Worm (Caenorhabditis elegans) whole organism, late embryonic: Measurements from ENCODE around the gene taf-12.

Experiments
- C08G9.2 ChIP-seq: sonication (generic microtip); optimal IDR thresholded peaks from 2 replicates; lab custom pipeline; 2016; ENCODE audit warnings: mild to moderate bottlenecking, missing genetic modification characterization, moderate library complexity, missing compliant biosample characterization
- K02D7.2 ChIP-seq: sonication (generic microtip); optimal IDR thresholded peaks from 2 replicates; lab custom pipeline; 2017; ENCODE audit warnings: mild to moderate bottlenecking, missing genetic modification characterization, missing compliant biosample characterization
- K09A11.1 ChIP-seq: sonication (generic microtip); optimal IDR thresholded peaks from 2 replicates; lab custom pipeline; 2017; ENCODE audit warnings: antibody characterized with exemption, mild to moderate bottlenecking, missing genetic modification characterization, missing compliant biosample characterization; ENCODE audit not compliant: insufficient read depth
- T23F11.4 ChIP-seq: fragments of 200-800 bp; sonication (Bioruptor generic); optimal IDR thresholded peaks from 2 replicates; lab custom pipeline; 2018; ENCODE audit warnings: mild to moderate bottlenecking, missing genetic modification characterization, missing compliant biosample characterization
- Y22D7AL.16 ChIP-seq: sonication (generic microtip); optimal IDR thresholded peaks from 2 replicates; lab custom pipeline; 2016; ENCODE audit warnings: missing genetic modification characterization, missing compliant biosample characterization
- ama-1 ChIP-seq: fragments of 150-350 bp; optimal IDR thresholded peaks from 2 replicates; lab custom pipeline; 2014
- ceh-18 ChIP-seq: sonication (generic microtip); optimal IDR thresholded peaks from 2 replicates; lab custom pipeline; 2016; ENCODE audit warnings: missing genetic modification characterization, missing compliant biosample characterization
- ceh-24 ChIP-seq: sonication (generic microtip); optimal IDR thresholded peaks from 2 replicates; lab custom pipeline; 2016; ENCODE audit warnings: mild to moderate bottlenecking, missing genetic modification characterization, missing compliant biosample characterization
- ceh-30 ChIP-seq: fragments of 150-350 bp; optimal IDR thresholded peaks from 2 replicates; lab custom pipeline; 2014; ENCODE audit warnings: missing biosample characterization, missing genetic modification characterization
- ceh-31 ChIP-seq: sonication (generic microtip); optimal IDR thresholded peaks from 2 replicates; lab custom pipeline; 2016; ENCODE audit warnings: missing genetic modification characterization, missing compliant biosample characterization
- ceh-6 ChIP-seq: fragments of 200-800 bp; sonication (Bioruptor generic); optimal IDR thresholded peaks from 2 replicates; lab custom pipeline; 2018; ENCODE audit warnings: mild to moderate bottlenecking, missing genetic modification characterization, missing compliant biosample characterization
- ceh-9 ChIP-seq: sonication (generic microtip); optimal IDR thresholded peaks from 2 replicates; lab custom pipeline; 2016; ENCODE audit warnings: mild to moderate bottlenecking, missing genetic modification characterization, inconsistent platforms, missing compliant biosample characterization
- dmd-4 ChIP-seq: sonication (generic microtip); optimal IDR thresholded peaks from 2 replicates; lab custom pipeline; 2016; ENCODE audit warnings: borderline replicate concordance, missing genetic modification characterization, missing compliant biosample characterization
- fax-1 ChIP-seq: sonication (generic microtip); optimal IDR thresholded peaks from 2 replicates; lab custom pipeline; 2016; ENCODE audit warnings: missing genotype, missing genetic modification characterization, missing compliant biosample characterization
- fkh-10 ChIP-seq: fragments of 150-350 bp; optimal IDR thresholded peaks from 2 replicates; lab custom pipeline; 2014; ENCODE audit warnings: missing biosample characterization, missing genetic modification reagents, missing genetic modification characterization
- fkh-6 ChIP-seq: sonication (generic microtip); optimal IDR thresholded peaks from 2 replicates; lab custom pipeline; 2016; ENCODE audit warnings: missing genetic modification characterization, missing compliant biosample characterization
- hlh-13 ChIP-seq: fragments of 200-800 bp; sonication (Bioruptor generic); optimal IDR thresholded peaks from 2 replicates; lab custom pipeline; 2018; ENCODE audit warnings: mild to moderate bottlenecking, missing genetic modification characterization, missing compliant biosample characterization
- hlh-6 ChIP-seq: sonication (generic microtip); optimal IDR thresholded peaks from 2 replicates; lab custom pipeline; 2016; ENCODE audit warnings: missing genotype, missing genetic modification characterization, missing compliant biosample characterization
- hlh-8 ChIP-seq: sonication (generic microtip); optimal IDR thresholded peaks from 2 replicates; lab custom pipeline; 2016; ENCODE audit warnings: missing genotype, missing genetic modification characterization, missing compliant biosample characterization
- lim-6 ChIP-seq: sonication (generic microtip); optimal IDR thresholded peaks from 2 replicates; lab custom pipeline; 2016; ENCODE audit warnings: missing genetic modification characterization, missing compliant biosample characterization
- madf-2 ChIP-seq: sonication (generic microtip); optimal IDR thresholded peaks from 2 replicates; lab custom pipeline; 2017; ENCODE audit warnings: missing genetic modification characterization, missing compliant biosample characterization
- nfya-1 ChIP-seq: sonication (generic microtip); optimal IDR thresholded peaks from 2 replicates; lab custom pipeline; 2017; ENCODE audit warnings: missing genetic modification characterization, mild to moderate bottlenecking, missing compliant biosample characterization, antibody characterized with exemption, moderate library complexity
- nhr-11 ChIP-seq: fragments of 150-350 bp; optimal IDR thresholded peaks from 2 replicates; lab custom pipeline; 2014; ENCODE audit warnings: missing biosample characterization, missing genetic modification characterization
- pha-2 ChIP-seq: sonication (generic microtip); optimal IDR thresholded peaks from 2 replicates; lab custom pipeline; 2017; ENCODE audit warnings: mild to moderate bottlenecking, missing genetic modification characterization, missing compliant biosample characterization
- pros-1 ChIP-seq: fragments of 150-350 bp; optimal IDR thresholded peaks from 2 replicates; lab custom pipeline; 2014; ENCODE audit warnings: missing biosample characterization, missing genetic modification reagents, missing genetic modification characterization
- ref-2 ChIP-seq: sonication (generic microtip); optimal IDR thresholded peaks from 2 replicates; lab custom pipeline; 2016; ENCODE audit warnings: missing genetic modification characterization, missing compliant biosample characterization
- rnt-1 ChIP-seq: sonication (generic microtip); optimal IDR thresholded peaks from 2 replicates; lab custom pipeline; 2016; ENCODE audit warnings: missing genetic modification characterization, missing compliant biosample characterization
- unc-3 ChIP-seq, 2 experiments: fragments of 200-800 bp in 1 of 2; sonication (Bioruptor generic) in 1 of 2; sonication (generic microtip) in 1 of 2; conservative IDR thresholded peaks in 1 of 2; optimal IDR thresholded peaks in 1 of 2; 2 replicates each; pipeline versions ENCODE4 v1.3.6 to Lab custom; 2016 to 2022; ENCODE audit warnings: missing compliant biosample characterization in 2 of 2, missing genetic modification characterization in 2 of 2, missing genetic modification reagents in 1 of 2
- unc-86 ChIP-seq: sonication (generic microtip); optimal IDR thresholded peaks from 2 replicates; lab custom pipeline; 2016; ENCODE audit warnings: missing genetic modification characterization, missing compliant biosample characterization
- zip-5 ChIP-seq: sonication (generic microtip); optimal IDR thresholded peaks from 2 replicates; lab custom pipeline; 2016; ENCODE audit warnings: missing genetic modification characterization, missing compliant biosample characterization

Gene taf-12

DNA sequence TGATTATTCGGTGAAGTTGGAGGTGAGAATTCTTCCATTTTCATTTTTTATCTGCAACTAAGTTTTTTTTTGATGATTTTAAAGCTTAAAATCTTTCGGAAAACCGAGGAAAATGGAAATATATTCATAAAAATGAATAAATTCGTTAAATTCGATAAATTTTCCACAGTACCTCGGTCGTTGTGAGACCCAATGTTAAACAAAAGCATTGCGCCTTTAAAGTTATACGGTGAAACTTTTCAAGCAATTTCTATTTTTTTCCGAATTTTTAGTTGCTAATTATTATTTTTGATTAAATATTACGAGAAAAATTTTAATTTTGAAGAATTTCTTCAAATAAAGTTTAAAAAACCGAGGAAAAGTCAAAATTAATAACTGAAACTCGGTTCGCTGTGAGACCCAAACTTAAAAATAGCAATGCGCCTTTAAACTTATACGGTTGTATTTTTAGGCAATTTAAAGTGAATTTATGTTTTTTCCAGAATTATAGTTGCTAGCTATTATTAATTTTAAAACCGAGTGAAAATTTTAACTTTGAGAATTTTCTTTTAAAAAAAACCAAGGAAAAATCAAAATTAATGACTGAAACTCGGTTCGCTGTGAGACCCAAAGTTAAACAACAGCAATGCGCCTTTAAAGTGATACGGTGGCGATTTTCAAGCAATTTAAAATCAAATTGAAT, at the start of gene taf-12:
Gene taf-12, minus strand, starts transcription at position 51 of the 682 bp plus-strand sequence.
- TF ChIP-seq ceh-30 (no peak), ceh-6 (GFP tag; lab: Kevin White, UChicago) (no peak), ama-1 (no peak)

DNA sequence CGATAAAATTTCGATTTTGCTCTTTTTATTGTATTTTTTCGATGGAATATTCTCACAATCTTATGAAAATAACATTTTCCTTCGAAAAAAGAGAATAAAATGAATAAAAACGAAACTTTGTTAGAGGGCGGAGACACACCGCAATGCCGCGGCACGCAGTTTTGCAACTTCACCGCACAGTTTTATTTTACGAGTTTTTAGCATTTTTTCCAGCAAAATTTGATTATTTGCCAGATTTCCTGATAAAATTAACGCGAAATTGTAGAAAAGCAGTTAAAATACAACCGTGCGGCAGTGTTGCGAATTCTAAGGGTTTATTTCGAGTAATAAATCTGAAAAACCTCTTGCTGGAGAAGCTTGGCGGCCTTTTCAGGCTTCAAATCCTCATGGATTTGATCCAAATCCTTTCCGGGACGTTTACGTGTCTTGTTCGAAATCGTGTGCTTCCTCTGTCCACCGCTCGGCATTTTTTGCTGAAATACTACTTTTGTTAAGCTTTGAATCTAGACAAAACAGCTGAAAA, 49.2 kb upstream of the taf-12 start, which contains the start of gene znf-593:
Gene znf-593, minus strand, starts transcription at position 473 of the 523 bp plus-strand sequence.
- TF ChIP-seq unc-86 (tag; lab: Kevin White, UChicago): no peak
- TF ChIP-seq K02D7.2 (tag; lab: Kevin White, UChicago): peak; percentile 28
- TF ChIP-seq, all 69 proteins: peak for 1

DNA sequence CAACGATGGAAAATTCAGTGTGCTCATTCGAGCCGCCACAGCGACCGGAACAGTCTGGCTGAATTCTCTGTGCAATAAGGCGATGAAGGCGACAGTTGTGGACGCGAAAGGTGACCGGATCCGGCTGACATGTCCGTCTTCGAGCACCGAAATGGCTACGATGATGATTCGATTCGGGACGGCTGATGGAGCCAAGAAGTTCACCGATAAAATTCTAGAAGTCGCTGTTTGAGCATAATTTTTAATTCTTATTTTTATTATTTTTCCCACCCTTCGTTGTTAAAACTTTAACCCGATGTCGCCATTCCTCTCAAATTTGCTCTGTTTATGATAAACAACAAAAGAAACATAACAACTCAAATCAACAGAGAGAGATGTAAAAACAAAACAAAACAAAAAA, 48.4 kb upstream of the taf-12 start:
- TF ChIP-seq fkh-6 (tag; lab: Kevin White, UChicago) (no peak), ceh-18 (tag; lab: Kevin White, UChicago) (no peak), fkh-10 (no peak), ceh-31 (tag; lab: Kevin White, UChicago) (no peak), K09A11.1 (tag; lab: Kevin White, UChicago) (no peak), zip-5 (tag; lab: Kevin White, UChicago) (no peak), hlh-8 (no peak), unc-86 (tag; lab: Kevin White, UChicago) (no peak)
- TF ChIP-seq, all 69 proteins: peak for 0

DNA sequence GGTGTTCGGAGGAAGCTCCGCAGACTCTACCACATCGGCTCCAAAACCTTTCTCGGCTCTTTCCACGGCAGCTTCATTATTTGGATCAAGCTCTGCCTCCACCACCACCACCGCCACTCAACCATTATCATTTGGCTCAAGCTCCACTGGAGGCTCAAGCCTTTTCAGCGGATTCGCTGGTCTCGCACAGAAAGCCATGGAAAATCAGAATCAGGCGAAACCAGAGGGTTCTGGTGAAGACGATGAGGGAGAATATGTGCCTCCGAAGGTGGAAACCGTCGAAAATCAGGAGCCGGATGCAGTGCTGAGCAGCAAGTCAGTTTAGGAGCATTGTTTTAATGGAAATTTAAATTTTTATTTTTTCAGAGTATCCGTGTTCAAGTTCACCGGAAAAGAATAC, 48.0 kb upstream of the taf-12 start:
- peak; percentile 14 for TF ChIP-seq hlh-6 (tag; lab: Kevin White, UChicago)
- no peak for TF ChIP-seq dmd-4

DNA sequence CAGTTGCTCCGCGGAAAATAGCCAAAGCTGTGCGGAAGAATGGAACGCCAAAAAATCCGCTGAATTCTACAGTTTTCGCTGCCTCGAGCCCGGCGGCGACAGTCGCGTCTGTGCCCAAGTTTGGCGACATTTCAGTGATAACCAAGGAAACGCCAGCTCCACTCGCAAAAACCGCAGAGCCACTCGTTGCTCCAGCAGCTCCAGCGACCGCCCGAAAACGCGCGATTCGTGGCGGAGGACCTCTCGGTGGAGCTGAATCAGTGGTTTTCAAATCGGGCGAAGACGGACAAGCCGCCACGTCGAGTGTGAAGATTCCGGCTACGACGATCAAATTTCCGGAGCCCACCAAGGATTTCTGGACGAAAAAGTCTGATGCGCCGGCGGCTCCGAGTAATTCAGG, 47.2 kb upstream of the taf-12 start:
- TF ChIP-seq T23F11.4 (GFP tag; lab: Kevin White, UChicago): no peak

DNA sequence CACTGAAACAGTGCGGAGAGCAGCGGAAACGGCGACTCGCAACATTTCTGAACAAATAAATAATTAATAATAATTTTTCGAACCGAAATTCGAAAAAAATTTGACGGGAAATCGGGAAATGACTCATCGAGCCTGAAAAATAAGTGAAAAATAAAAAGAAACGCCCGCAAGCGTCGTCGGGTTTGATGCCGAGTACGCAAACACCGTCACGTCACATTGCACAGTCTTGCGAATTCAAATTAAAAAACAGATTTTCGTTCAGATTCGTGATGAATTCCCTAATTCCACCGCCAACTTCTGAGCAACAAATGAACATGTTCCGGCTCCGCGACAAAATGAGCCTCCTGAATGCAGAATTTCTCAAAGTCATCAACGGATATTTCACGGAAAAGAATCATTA, 46.6 kb upstream of the taf-12 start, which contains the start of the genes ndab-1 and npp-16:
Gene ndab-1, minus strand, starts transcription at position 47 of the 400 bp plus-strand sequence.
Gene npp-16, plus strand, starts transcription at position 263 of the 400 bp plus-strand sequence.
- TF ChIP-seq madf-2: no peak
- no peak for TF ChIP-seq Y22D7AL.16 (tag; lab: Kevin White, UChicago)
- no peak for TF ChIP-seq unc-3 (GFP tag; conservative IDR thresholded peaks at IDR 0.05; lab: Robert Waterston, UW)
- no peak for TF ChIP-seq unc-3 (tag; optimal IDR thresholded peaks at IDR 0.05; lab: Kevin White, UChicago)
- TF ChIP-seq pha-2 (tag; lab: Kevin White, UChicago): no peak
- no peak for TF ChIP-seq rnt-1
- TF ChIP-seq lim-6 (tag; lab: Kevin White, UChicago): no peak
- no peak for TF ChIP-seq fax-1 (tag; lab: Kevin White, UChicago)
- TF ChIP-seq ref-2 (tag; lab: Kevin White, UChicago): peak; percentile 8
- TF ChIP-seq nfya-1 (tag; lab: Kevin White, UChicago): peak; percentile 17
- TF ChIP-seq C08G9.2: no peak
- no peak for TF ChIP-seq nhr-11 (tag; lab: Kevin White, UChicago)
- no peak for TF ChIP-seq ceh-9 (tag; lab: Kevin White, UChicago)
- peak; percentile 14 for TF ChIP-seq K02D7.2 (tag; lab: Kevin White, UChicago)
- no peak for TF ChIP-seq ceh-24 (tag; lab: Kevin White, UChicago)
- TF ChIP-seq pros-1 (tag; lab: Kevin White, UChicago): no peak
- no peak for TF ChIP-seq ceh-30

DNA sequence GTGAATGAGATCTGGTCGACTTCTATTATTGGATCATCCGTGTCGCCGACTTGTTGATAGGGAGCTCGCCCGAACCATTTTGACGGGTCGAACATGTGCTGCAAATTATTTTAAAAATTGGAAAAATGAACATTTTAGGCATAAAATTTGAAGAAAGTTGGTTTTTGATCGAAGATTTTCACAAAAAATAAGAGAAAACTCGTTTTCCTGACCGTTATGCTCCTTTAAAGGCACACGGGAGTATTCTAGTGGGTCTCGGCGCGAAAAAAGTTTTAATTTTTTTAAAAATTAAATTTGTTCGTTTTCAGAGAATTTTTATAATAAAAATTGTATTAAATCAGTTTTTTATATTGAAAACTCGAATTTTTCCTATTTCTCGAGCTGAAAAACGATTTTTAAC, 45.1 kb upstream of the taf-12 start, which contains the start of gene Y56A3A.16:
Gene Y56A3A.16, minus strand, starts transcription at position 101 of the 400 bp plus-strand sequence.
- no peak for TF ChIP-seq hlh-13 (GFP tag; lab: Kevin White, UChicago)
